Fruit fly (Drosophila melanogaster) Kc167 (cell line): ENCODE data around the gene CG8851.

Experiments used
- Myc ChIP-seq: fragments of >200 bp; optimal IDR thresholded peaks from 2 replicates; lab custom pipeline; 2017; ENCODE audit warnings: missing external identifiers
- Sin3A ChIP-seq: fragments of >200 bp; optimal IDR thresholded peaks from 2 replicates; lab custom pipeline; 2018; ENCODE audit warnings: missing external identifiers
- h ChIP-seq: fragments of >200 bp; optimal IDR thresholded peaks from 3 replicates; lab custom pipeline; 2018; ENCODE audit warnings: missing external identifiers
- insv ChIP-seq: fragments of >200 bp; optimal IDR thresholded peaks from 3 replicates; lab custom pipeline; 2018; ENCODE audit warnings: missing external identifiers
- psq ChIP-seq: fragments of >200 bp; optimal IDR thresholded peaks from 2 replicates; lab custom pipeline; 2017; ENCODE audit warnings: missing external identifiers
- ttk ChIP-seq: sonication (Bioruptor generic); optimal IDR thresholded peaks from 2 replicates; lab custom pipeline; 2017; ENCODE audit warnings: missing external identifiers

The CG8851 gene

DNA sequence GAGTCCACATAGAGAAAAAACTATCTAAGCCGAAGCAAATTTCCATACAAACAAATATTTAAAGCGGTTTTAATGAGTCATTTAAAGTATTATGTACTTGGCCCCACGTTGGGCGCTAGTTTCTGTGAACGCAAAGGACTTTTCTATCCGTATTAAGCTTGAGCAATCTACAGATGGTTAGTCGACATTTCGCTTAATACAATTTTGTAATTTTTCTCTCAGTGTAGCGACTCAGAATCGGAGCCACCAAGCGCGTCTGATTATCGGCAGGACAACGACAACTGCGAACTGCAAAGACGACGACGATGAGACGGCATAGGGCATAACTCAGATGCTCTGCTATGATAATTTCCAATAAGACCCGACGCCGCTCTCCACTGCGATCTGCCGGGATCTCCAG is 43.0 kb downstream of the CG8851 start:
- TF ChIP-seq psq (lab: Kevin White, UChicago): no peak
- no peak for TF ChIP-seq h (lab: Kevin White, UChicago)
- TF ChIP-seq Sin3A: no peak
- no peak for TF ChIP-seq ttk
- no peak for TF ChIP-seq insv
- TF ChIP-seq Myc (lab: Kevin White, UChicago): no peak

DNA sequence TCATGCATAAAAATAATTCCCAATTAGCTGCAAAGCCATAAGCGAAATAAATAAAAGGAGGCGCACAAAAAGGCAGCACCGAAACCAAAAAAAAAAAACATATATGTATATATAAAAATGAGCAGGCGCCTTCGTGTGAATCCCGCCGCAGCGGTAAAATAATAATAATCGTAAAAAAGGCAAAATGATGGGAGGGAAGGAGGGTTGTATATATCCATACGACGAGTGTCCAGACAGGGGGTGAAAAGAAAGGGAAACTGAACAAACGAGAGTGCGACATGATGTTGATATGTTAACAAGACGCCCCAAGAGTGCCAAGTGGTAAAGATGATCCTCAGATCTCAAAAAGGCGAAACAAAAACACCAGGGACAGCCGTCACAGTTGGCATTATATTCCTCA is 45.1 kb downstream of the CG8851 start:
- TF ChIP-seq Sin3A (no peak), Myc (lab: Kevin White, UChicago) (no peak), ttk (no peak), psq (lab: Kevin White, UChicago) (no peak), insv (no peak), h (lab: Kevin White, UChicago) (no peak)

DNA sequence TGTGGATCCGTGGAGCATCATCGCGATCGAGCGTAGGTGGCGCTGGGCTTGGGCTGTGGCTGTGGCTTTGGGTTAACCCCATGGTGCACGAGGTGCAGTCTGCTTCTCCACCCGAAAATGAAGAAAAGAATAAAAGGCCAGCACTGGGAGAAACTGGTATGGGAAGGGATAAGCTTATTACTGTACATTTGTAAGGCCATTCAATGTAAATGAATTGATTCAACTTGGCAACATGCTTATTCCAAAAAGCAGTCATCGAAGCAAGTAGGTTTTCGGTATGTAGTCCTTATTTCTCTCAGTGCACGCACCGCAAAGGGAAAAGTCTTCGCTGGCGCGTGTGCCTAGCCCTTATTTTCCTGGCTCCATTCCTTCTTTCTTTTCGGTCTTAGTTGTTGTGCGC is 47.1 kb downstream of the CG8851 start:
- TF ChIP-seq insv (no peak), Sin3A (no peak), Myc (lab: Kevin White, UChicago) (no peak), ttk (no peak), h (lab: Kevin White, UChicago) (no peak), psq (lab: Kevin White, UChicago) (no peak)

DNA sequence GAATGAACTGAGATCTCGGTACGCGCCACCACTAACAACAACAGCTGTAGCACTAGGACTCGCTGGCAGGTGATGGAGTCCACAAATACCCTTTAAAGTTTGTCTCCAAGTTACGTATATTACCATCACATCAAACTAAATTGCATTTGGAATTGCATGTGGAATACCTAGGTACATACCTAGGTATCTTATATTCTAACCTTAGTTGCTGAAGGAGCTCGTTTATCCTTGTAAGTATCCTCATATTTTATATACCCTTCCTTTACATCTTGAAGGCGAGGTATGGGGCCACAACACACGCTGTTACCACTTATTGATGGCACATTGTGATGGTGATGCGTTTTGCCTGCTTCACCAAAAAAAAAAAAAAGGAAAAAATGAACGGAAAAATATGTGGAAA is 47.9 kb downstream of the CG8851 start:
- TF ChIP-seq psq (lab: Kevin White, UChicago): no peak
- no peak for TF ChIP-seq ttk
- no peak for TF ChIP-seq Sin3A
- TF ChIP-seq insv: no peak
- TF ChIP-seq Myc (lab: Kevin White, UChicago): no peak
- no peak for TF ChIP-seq h (lab: Kevin White, UChicago)

DNA sequence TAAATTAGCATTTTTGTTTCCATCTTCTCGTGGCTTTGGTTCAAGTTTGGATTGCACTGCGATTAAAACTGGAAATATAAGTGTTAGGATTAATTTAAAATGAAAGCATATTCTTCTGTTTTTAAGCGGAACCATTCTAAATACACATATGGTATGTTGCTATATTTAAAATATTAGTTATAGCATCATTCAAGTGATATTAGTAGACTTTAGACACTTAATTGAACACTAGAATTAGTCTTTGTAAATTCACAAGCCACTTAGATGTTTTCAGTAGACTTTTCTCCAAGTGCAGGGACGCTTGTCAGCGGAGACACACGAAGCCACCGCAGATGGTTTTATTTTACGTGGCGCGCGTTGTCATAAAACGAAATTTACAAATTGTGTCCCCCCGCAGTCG is 50.4 kb downstream of the CG8851 start:
- no peak for TF ChIP-seq insv
- no peak for TF ChIP-seq Myc (lab: Kevin White, UChicago)
- no peak for TF ChIP-seq Sin3A
- TF ChIP-seq psq (lab: Kevin White, UChicago): no peak
- TF ChIP-seq h (lab: Kevin White, UChicago): no peak

DNA sequence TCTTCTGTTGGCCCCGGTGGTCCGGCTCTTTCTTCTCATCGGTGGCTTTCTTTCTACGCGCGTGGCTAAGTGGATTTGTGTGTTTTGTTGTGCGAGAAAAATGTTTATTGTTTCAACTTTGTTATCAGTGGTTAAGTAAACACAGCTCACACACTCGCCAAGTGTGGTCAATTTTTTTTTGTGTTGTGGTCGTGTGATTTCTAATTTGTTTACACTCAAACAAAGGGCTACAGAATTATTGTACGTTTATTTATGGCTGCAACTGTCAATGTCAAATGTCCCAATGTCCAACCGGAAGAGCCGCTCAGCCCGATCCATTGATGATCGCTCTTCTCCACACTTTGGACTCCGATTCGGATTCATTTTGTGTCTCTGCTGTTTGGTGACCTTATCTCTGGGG is 51.1 kb downstream of the CG8851 start:
- TF ChIP-seq psq (lab: Kevin White, UChicago): no peak
- TF ChIP-seq Sin3A: no peak
- no peak for TF ChIP-seq Myc (lab: Kevin White, UChicago)
- no peak for TF ChIP-seq insv
- no peak for TF ChIP-seq h (lab: Kevin White, UChicago)
- TF ChIP-seq ttk: no peak

DNA sequence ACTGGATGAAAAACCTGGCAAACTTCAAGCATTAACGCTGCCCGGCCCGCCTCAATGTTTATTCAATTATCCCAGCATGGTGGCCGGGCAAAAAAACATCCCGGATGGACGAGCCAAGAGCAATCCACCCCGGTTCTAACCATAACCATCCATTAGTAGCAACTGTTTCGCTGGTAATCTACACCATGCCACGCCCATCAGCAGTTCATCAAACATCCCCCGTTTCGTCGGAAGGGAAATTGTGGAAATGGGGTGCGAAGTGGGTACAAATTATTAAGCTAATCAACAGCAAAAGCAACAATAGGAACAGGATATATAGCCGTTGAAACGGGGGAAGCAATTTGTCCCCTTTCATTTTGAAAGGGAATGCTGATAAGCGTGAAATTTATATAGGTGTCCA is 52.0 kb downstream of the CG8851 start:
- TF ChIP-seq Sin3A (no peak), ttk (no peak), Myc (lab: Kevin White, UChicago) (no peak), insv (no peak), psq (lab: Kevin White, UChicago) (no peak)
